Worm (Caenorhabditis elegans): ENCODE measurements around the gene str-63.
A peak's percentile ranks its signal among the peaks of the same experiment; 100 is the strongest.

The str-63 gene

DNA sequence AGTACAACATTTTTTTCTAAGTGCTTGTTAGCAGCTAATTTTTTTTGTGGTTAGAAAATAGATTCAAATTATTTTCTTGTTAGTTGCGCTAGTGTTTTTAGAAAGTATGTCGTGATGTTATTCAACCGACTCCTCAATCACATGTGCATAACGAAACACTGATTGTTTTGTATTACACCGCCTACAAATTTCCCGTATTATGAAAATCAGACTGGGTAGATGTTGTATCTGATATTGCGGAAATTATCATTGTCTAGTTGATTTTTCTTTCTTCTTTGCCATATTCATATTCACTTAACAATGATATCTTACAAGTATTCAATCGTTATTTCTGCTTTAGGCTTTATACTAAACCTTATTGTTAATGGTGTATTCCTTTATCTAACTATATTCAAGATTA is at the start of gene str-63:
Gene str-63 (plus strand): TSS at position 301 of the 400 bp plus-strand sequence.
- TF ChIP-seq tbx-7 (tag; optimal IDR thresholded peaks at IDR 0.05) (no peak), pag-3 (tag; optimal IDR thresholded peaks at IDR 0.05; ENCODE audit: borderline replicate concordance) (no peak), K02D7.2 (tag; optimal IDR thresholded peaks at IDR 0.05) (no peak), Y22D7AL.16 (tag; optimal IDR thresholded peaks at IDR 0.05) (no peak), ceh-2 (tag; optimal IDR thresholded peaks at IDR 0.05) (no peak), fkh-6 (tag; optimal IDR thresholded peaks at IDR 0.05) (no peak), pha-4 (tag; optimal IDR thresholded peaks at IDR 0.05) (no peak), ceh-34 (tag; optimal IDR thresholded peaks at IDR 0.05) (no peak), dmd-4 (tag; optimal IDR thresholded peaks at IDR 0.05; ENCODE audit: borderline replicate concordance) (no peak), ceh-6 (GFP tag; optimal IDR thresholded peaks at IDR 0.05) (no peak), ceh-48 (tag; optimal IDR thresholded peaks at IDR 0.05) (no peak), elt-4 (tag; optimal IDR thresholded peaks at IDR 0.05) (no peak), ceh-45 (GFP tag; IDR thresholded peaks at IDR 0.05) (no peak), odd-2 (tag; optimal IDR thresholded peaks at IDR 0.05) (no peak), pax-1 (tag; optimal IDR thresholded peaks at IDR 0.05) (no peak), ceh-19 (GFP tag; optimal IDR thresholded peaks at IDR 0.05) (no peak), hlh-15 (tag; optimal IDR thresholded peaks at IDR 0.05) (no peak), ceh-22 (tag; optimal IDR thresholded peaks at IDR 0.05) (no peak)

ce11 chrV:3301898-3302297 is 49.5 kb upstream of the str-63 start, which contains the start of gene srbc-1:
Gene srbc-1, minus strand, starts transcription at chrV:3301998.
- TF ChIP-seq zip-5 (tag; optimal IDR thresholded peaks at IDR 0.05) (no peak), ceh-6 (GFP tag; optimal IDR thresholded peaks at IDR 0.05) (no peak), dve-1 (tag; optimal IDR thresholded peaks at IDR 0.05) (no peak), pha-2 (tag; optimal IDR thresholded peaks at IDR 0.05) (no peak), npax-4 (tag; optimal IDR thresholded peaks at IDR 0.05) (no peak), eyg-1 (tag; optimal IDR thresholded peaks at IDR 0.05) (no peak), mec-3 (tag; optimal IDR thresholded peaks at IDR 0.05; ENCODE audit: borderline replicate concordance) (no peak), ceh-2 (tag; optimal IDR thresholded peaks at IDR 0.05) (no peak), ceh-48 (tag; optimal IDR thresholded peaks at IDR 0.05) (no peak), K09A11.1 (tag; optimal IDR thresholded peaks at IDR 0.05; ENCODE audit: insufficient read depth) (no peak)

DNA sequence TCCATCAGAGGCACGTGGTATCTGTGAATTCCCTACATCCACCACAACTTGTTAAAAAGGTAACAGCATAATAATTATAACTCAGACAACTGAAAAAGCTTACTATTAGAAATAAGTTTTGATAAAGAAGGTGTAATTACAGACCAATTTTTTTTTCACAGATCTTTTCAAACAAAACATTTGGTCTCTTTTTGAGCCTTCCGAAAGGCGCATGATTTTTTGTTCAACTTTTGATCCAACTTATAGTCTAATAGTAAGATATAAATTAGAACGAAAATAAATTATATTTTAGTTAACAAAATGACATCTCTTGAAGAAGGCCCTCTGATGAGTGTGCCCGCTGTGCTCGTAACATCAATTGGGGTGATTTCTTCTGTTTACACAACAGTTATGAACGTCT is 43.2 kb upstream of the str-63 start, which contains the start of gene srbc-3:
Gene srbc-3 (plus strand): TSS at position 301 of the 400 bp plus-strand sequence.
- TF ChIP-seq sox-4 (tag; optimal IDR thresholded peaks at IDR 0.05) (no peak), hlh-30 (tag; optimal IDR thresholded peaks at IDR 0.05; ENCODE audit: insufficient read depth) (no peak)

DNA sequence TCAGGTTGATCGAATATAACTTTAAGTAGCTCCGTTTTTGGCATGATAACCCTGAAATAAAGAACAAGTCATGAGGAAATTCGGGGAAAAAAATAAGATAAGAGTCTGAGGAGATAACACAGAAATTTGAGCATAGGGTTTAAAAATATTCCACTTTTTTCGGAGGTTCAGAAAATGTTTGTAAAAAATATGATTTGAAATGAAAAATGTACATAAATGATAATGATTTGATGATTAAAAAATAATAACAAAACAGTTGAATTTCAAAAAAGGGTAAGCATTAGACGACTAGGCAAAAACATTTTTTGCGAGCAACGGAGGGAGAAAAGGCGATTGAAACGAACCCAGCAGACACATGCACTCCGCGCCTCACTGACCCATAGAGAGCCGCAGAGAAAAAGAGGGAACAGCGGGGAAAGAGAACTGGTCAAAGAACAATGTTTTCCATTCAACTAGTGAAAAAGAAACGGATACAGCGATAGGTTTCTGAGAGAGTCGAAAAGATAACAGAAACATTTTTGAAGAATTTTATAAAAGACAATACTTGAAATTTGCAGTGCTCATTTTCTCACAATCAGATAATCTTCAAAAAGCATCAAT is 39.2 kb upstream of the str-63 start, which contains the start of gene arrd-18:
Gene arrd-18 (minus strand): TSS at position 51 of the 600 bp plus-strand sequence.
- TF ChIP-seq lin-11 (tag; optimal IDR thresholded peaks at IDR 0.05), result no peak
- peak; percentile 15 for TF ChIP-seq ceh-14 (tag; optimal IDR thresholded peaks at IDR 0.05)
- no peak for TF ChIP-seq hlh-30 (tag; optimal IDR thresholded peaks at IDR 0.05; ENCODE audit: insufficient read depth)

- TF ChIP-seq gmeb-2 (tag; optimal IDR thresholded peaks at IDR 0.05) (no peak), T23F11.4 (GFP tag; optimal IDR thresholded peaks at IDR 0.05) (no peak), ceh-9 (tag; optimal IDR thresholded peaks at IDR 0.05) (no peak), pax-1 (tag; optimal IDR thresholded peaks at IDR 0.05) (peak; percentile 8), ceh-45 (GFP tag; IDR thresholded peaks at IDR 0.05) (no peak)
Measured at ce11 chrV:3315308-3315707, 36.1 kb upstream of the str-63 start, which contains the start of gene arrd-19. Gene arrd-19, minus strand, starts transcription at chrV:3315516.

Data from whole organism, late embryonic.